Worm (Caenorhabditis elegans): ENCODE measurements around the gene fbxa-190.

Gene fbxa-190

DNA sequence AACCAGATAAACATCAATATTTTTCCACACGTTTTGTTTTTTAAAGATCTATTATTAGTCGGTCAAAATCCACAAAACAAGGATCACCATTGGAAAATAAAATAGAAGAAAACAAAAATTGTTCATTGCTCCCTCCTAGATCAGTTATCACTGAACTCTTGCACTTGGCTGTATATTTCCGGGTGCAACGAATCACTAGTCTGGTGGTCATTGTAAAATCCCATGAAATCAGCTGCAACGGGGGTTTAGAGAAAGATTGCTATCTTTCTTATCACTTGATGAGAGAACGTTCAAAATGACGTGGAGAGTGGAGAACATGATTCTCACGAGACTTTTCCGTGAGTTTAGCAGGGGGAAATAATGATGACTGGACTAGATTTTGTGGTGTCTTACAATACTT, 24.0 kb downstream of the fbxa-190 start (continued):
- TF ChIP-seq lir-3 (tag; optimal IDR thresholded peaks at IDR 0.05; ENCODE audit: poor library complexity) (no peak), lin-39 (tag; optimal IDR thresholded peaks at IDR 0.05) (no peak), sptf-1 (tag; optimal IDR thresholded peaks at IDR 0.05) (no peak), grh-1 (GFP tag; IDR thresholded peaks at IDR 0.05) (no peak), sup-37 (GFP tag; optimal IDR thresholded peaks at IDR 0.05) (no peak), egl-13 (tag; optimal IDR thresholded peaks at IDR 0.05) (no peak), aly-2 (tag; optimal IDR thresholded peaks at IDR 0.05) (no peak), C16A3.4 (tag; optimal IDR thresholded peaks at IDR 0.05) (no peak), dpl-1 (GFP tag; optimal IDR thresholded peaks at IDR 0.05) (no peak), dsc-1 (tag; optimal IDR thresholded peaks at IDR 0.05) (no peak), nhr-90 (tag; optimal IDR thresholded peaks at IDR 0.05; ENCODE audit: poor library complexity) (no peak), nhr-85 (tag) (peak; percentile 78), fkh-4 (tag; optimal IDR thresholded peaks at IDR 0.05; ENCODE audit: borderline replicate concordance) (no peak), ama-1 (optimal IDR thresholded peaks at IDR 0.05) (no peak), ceh-63 (GFP tag; optimal IDR thresholded peaks at IDR 0.05) (no peak), nhr-76 (tag; optimal IDR thresholded peaks at IDR 0.05) (no peak), unc-86 (tag; optimal IDR thresholded peaks at IDR 0.05) (no peak), alr-1 (tag; optimal IDR thresholded peaks at IDR 0.05; ENCODE audit: borderline replicate concordance) (no peak), unc-30 (tag; optimal IDR thresholded peaks at IDR 0.05) (no peak), lin-35 (GFP tag; optimal IDR thresholded peaks at IDR 0.05) (peak in 1 of 2 experiments; percentile 51), tbx-2 (tag; optimal IDR thresholded peaks at IDR 0.05) (peak; percentile 33), nhr-19 (GFP tag; conservative IDR thresholded peaks at IDR 0.05) (peak; percentile 71), swsn-7 (tag; optimal IDR thresholded peaks at IDR 0.05) (no peak), nhr-20 (tag; optimal IDR thresholded peaks at IDR 0.05) (peak; percentile 49), efl-1 (optimal IDR thresholded peaks at IDR 0.05) (no peak), efl-1 (GFP tag; optimal IDR thresholded peaks at IDR 0.05 in 1 of 2) (no peak), lin-14 (GFP tag; optimal IDR thresholded peaks at IDR 0.05) (peak; percentile 40), fkh-10 (GFP tag; optimal IDR thresholded peaks at IDR 0.05) (no peak), zip-4 (GFP tag; optimal IDR thresholded peaks at IDR 0.05) (no peak), lsy-2 (tag; optimal IDR thresholded peaks at IDR 0.05) (no peak), vab-15 (tag; optimal IDR thresholded peaks at IDR 0.05) (no peak), hpl-2 (GFP tag; optimal IDR thresholded peaks at IDR 0.05) (no peak), nhr-237 (tag; optimal IDR thresholded peaks at IDR 0.05) (no peak), unc-98 (GFP tag; IDR thresholded peaks at IDR 0.05) (no peak), elt-2 (tag; optimal IDR thresholded peaks at IDR 0.05) (no peak)

DNA sequence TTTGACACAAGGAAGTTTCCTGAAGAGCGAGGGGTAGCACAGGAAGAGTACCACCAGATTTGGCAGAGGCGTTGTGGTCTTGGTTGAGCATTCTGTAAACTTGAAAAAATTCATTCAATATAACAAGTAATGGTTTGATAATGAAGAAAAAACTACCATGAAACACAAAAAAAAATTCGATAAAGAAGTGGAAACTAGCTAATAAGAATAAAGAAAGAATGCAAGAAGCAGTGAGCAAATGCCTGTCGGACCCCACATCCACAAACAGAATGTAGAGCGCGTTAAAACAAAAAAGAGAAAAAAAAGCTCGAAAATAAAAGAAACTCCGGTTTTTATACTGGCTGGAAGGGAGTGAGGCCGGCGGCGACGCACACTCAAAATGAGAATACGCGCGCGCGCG, 25.7 kb downstream of the fbxa-190 start, which contains the start of gene H39E20.1:
TSS of gene H39E20.1 (minus strand) at position 101 of the 400 bp plus-strand sequence.
- no peak for TF ChIP-seq nhr-71 (tag; optimal IDR thresholded peaks at IDR 0.05)
- TF ChIP-seq elt-2 (tag; optimal IDR thresholded peaks at IDR 0.05): no peak
- TF ChIP-seq nhr-237 (tag; optimal IDR thresholded peaks at IDR 0.05): no peak
- no peak for TF ChIP-seq lir-3 (tag; optimal IDR thresholded peaks at IDR 0.05; ENCODE audit: poor library complexity)
- TF ChIP-seq fkh-4 (tag; optimal IDR thresholded peaks at IDR 0.05; ENCODE audit: borderline replicate concordance): no peak
- TF ChIP-seq nhr-28 (tag; optimal IDR thresholded peaks at IDR 0.05): no peak
- no peak for TF ChIP-seq swsn-7 (tag; optimal IDR thresholded peaks at IDR 0.05)
- no peak for TF ChIP-seq nhr-84 (tag; optimal IDR thresholded peaks at IDR 0.05)
- no peak for TF ChIP-seq blmp-1 (tag; optimal IDR thresholded peaks at IDR 0.05)
- TF ChIP-seq pag-3 (tag; optimal IDR thresholded peaks at IDR 0.05; ENCODE audit: borderline replicate concordance, insufficient read depth): no peak
- TF ChIP-seq mep-1 (tag; optimal IDR thresholded peaks at IDR 0.05): no peak

DNA sequence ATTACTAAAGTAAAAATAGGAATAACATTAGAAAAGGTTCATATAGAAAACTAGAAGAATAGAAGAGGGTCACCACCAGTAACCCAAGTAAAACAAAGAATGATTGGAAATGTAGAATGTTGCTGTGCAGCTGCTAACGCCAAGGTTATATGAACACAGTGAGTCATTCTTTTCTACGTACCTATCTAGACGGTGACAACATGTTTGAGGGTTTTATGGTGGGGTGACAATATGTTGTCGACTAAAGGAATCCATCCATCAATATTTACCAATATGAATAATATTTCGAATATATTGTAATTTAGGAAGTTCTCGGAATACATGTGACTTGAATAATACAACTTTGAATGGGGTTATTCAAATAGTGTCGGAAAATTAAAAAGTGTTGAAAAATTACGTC, 29.4 kb downstream of the fbxa-190 start, which contains the start of gene ZK402.5:
TSS of gene ZK402.5 (minus strand) at position 101 of the 400 bp plus-strand sequence.
- TF ChIP-seq tbx-2 (tag; optimal IDR thresholded peaks at IDR 0.05): no peak
- no peak for TF ChIP-seq egl-13 (tag; optimal IDR thresholded peaks at IDR 0.05)
- no peak for TF ChIP-seq lin-14 (GFP tag; optimal IDR thresholded peaks at IDR 0.05)
- no peak for TF ChIP-seq lin-39 (tag; optimal IDR thresholded peaks at IDR 0.05)
- TF ChIP-seq hlh-4 (tag; optimal IDR thresholded peaks at IDR 0.05): no peak
- TF ChIP-seq ztf-4 (tag; optimal IDR thresholded peaks at IDR 0.05): no peak
- no peak for TF ChIP-seq Y116A8C.19 (tag; optimal IDR thresholded peaks at IDR 0.05; ENCODE audit: borderline replicate concordance)
- TF ChIP-seq lin-13 (GFP tag; optimal IDR thresholded peaks at IDR 0.05): no peak
- no peak for TF ChIP-seq swsn-7 (tag; optimal IDR thresholded peaks at IDR 0.05)

Measured in whole organism, L1 larva.